Worm (Caenorhabditis elegans): ENCODE data around the gene F38A5.6.

- TF ChIP-seq pes-1 (GFP tag; IDR thresholded peaks at IDR 0.05), result no peak
- TF ChIP-seq ama-1 (optimal IDR thresholded peaks at IDR 0.05), result no peak
- TF ChIP-seq hmg-4 (GFP tag; optimal IDR thresholded peaks at IDR 0.05), result no peak
- no peak for TF ChIP-seq ceh-36 (tag; optimal IDR thresholded peaks at IDR 0.05)
- no peak for TF ChIP-seq hmbx-1 (tag; optimal IDR thresholded peaks at IDR 0.05)
- TF ChIP-seq sea-1 (GFP tag; conservative IDR thresholded peaks at IDR 0.05), result no peak
- no peak for TF ChIP-seq flt-1 (GFP tag; IDR thresholded peaks at IDR 0.05)
- TF ChIP-seq tbx-37 (GFP tag; conservative IDR thresholded peaks at IDR 0.05), result no peak
- no peak for TF ChIP-seq B0310.2 (tag; optimal IDR thresholded peaks at IDR 0.05)
- no peak for TF ChIP-seq scrt-1 (GFP tag; IDR thresholded peaks at IDR 0.05)
- no peak for TF ChIP-seq tra-4 (tag; optimal IDR thresholded peaks at IDR 0.05)
- no peak for TF ChIP-seq tbx-11 (GFP tag; IDR thresholded peaks at IDR 0.05)
Observed at ce11 chrIV:6560434-6560833, 36.8 kb downstream of the F38A5.6 start, which contains the start of gene best-9.

Measured in whole organism, early embryonic.